ENCODE assay signal across 3 fruit fly cellular contexts in the genomic region with DNA sequence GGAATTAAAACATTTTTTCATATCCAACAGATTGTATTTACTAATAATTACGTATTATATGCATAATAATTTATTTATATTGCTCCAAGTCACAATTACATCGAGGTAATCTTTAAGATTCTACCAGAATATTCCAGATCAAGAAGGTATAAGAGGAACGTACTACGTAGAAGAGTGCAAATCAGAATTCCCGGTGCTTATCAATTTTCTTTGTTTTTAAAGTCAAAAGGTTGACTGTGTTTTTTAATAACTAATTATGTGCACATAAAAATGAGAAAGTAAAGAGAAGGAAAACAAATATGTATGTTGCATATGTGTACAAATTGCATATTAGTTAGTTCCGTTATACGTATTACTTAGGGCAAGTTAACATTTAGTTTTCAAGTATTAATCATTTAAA.
TF ChIP-seq lines count a peak whose summit lies in the region.

No protein-coding gene starts in this region.

- no peak for TF ChIP-seq CTCF in whole organism, embryonic (GFP tag; optimal IDR thresholded peaks at IDR 0.05; lab: Kevin White, UChicago)

TF ChIP-seq in whole organism, embryonic, 481 proteins besides CTCF, POLR2A, EP300 and RAD21:
- TF ChIP-seq bsh (GFP tag; optimal IDR thresholded peaks at IDR 0.05; lab: Kevin White, UChicago) (no peak), MBD-R2 (GFP tag; IDR thresholded peaks at IDR 0.05; lab: Robert Waterston, UW) (no peak), CG34224 (GFP tag; IDR thresholded peaks at IDR 0.05; lab: Robert Waterston, UW; ENCODE audit: partially characterized antibody) (0 out of 3 replicates have a peak, but pooled peaks have one; percentile 3)
TF ChIP-seq in whole organism, embryonic: peak in this region for 1.

TF ChIP-seq in whole organism, prepupa, 60 proteins besides CTCF, POLR2A, EP300 and RAD21:
- no peak for TF ChIP-seq CG6163 (GFP tag; IDR thresholded peaks at IDR 0.05; lab: Robert Waterston, UW)
- TF ChIP-seq CG9139 (GFP tag; optimal IDR thresholded peaks at IDR 0.05; lab: Kevin White, UChicago): no peak
- TF ChIP-seq svp (GFP tag; lab: Kevin White, UChicago): peak; percentile 91
- no peak for TF ChIP-seq CG11762 (GFP tag; optimal IDR thresholded peaks at IDR 0.05; lab: Kevin White, UChicago; ENCODE audit: insufficient read depth)
- no peak for TF ChIP-seq Sox15 (GFP tag; optimal IDR thresholded peaks at IDR 0.05; lab: Kevin White, UChicago)
- TF ChIP-seq Ets21C (GFP tag; optimal IDR thresholded peaks at IDR 0.05; lab: Kevin White, UChicago): no peak

TF ChIP-seq in whole organism, wandering third instar larva, 38 proteins besides CTCF, POLR2A, EP300 and RAD21:
- TF ChIP-seq Rel (GFP tag; optimal IDR thresholded peaks at IDR 0.05; lab: Kevin White, UChicago) (no peak), Rel (tag; optimal IDR thresholded peaks at IDR 0.05; lab: Kevin White, UChicago) (peak; percentile 60), Myc (optimal IDR thresholded peaks at IDR 0.05; lab: Kevin White, UChicago) (no peak), h (GFP tag; optimal IDR thresholded peaks at IDR 0.05; lab: Kevin White, UChicago) (no peak), sv (GFP tag; optimal IDR thresholded peaks at IDR 0.05; lab: Kevin White, UChicago) (no peak)
